Fruit fly (Drosophila melanogaster): ENCODE data around the gene CG18765.

DNA sequence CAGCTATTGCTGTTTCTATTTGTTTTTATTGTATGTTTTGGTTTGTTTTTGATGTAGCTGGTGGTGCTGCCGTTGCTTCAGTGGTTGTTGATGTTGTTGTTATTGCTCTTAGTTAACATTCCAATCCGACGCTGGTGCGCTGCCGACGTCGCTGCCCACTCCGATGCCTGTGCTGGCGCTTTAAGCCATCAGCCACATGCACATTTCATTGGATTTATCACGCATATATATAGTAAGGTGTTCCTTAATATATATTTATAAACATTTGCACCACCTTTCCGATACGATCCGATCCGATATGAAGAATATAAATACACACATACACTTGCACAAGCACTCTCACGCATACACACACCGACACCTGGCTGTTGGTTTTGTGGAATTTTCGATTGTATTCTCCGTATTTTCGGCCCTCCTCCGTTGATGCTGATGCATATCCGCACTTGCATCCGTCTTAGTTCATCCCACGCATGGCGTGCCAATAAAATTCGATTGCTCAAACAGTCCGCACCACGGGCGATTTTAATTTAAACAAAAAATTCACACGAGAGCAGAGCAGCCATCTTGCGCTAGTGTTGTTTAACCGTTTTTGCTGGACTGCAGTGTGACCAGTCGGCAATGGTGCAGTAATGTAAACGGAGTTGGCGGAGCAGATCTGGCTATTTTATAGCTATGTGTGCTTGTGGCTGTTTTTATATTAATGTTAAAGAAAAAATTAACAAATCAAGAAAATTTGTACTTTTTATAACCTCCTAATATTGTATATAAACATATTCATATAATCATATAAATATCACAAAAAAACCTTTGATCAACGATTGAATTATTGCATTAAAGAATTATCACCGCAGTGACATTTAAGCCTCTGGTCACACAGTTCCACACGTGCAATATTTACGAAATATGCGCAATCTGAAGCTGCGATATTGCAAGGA is 41.2 kb downstream of the CG18765 start, which contains the start of the genes Csk and Elp1:
- no peak for TF ChIP-seq ttk (optimal IDR thresholded peaks at IDR 0.05)
- no peak for TF ChIP-seq h (optimal IDR thresholded peaks at IDR 0.05)
- no peak for TF ChIP-seq Myc (optimal IDR thresholded peaks at IDR 0.05)
- TF ChIP-seq Sin3A (optimal IDR thresholded peaks at IDR 0.05) = no peak
- TF ChIP-seq insv (optimal IDR thresholded peaks at IDR 0.05) = no peak
- TF ChIP-seq psq (optimal IDR thresholded peaks at IDR 0.05) = no peak

Data from Kc167 (cell line).